Worm (Caenorhabditis elegans) whole organism, young adult: Measurements from ENCODE around the gene twk-8.
A peak's percentile ranks its signal among the peaks of the same experiment; 100 is the strongest.

Source experiments
- B0035.1 ChIP-seq: sonication (generic microtip); optimal IDR thresholded peaks from 2 replicates; lab custom pipeline; 2016; ENCODE audit warnings: missing genetic modification characterization, mild to moderate bottlenecking, missing compliant biosample characterization, missing genotype, missing genetic modification reagents
- F10E7.11 ChIP-seq: sonication (generic microtip); optimal IDR thresholded peaks from 2 replicates; lab custom pipeline; 2017; ENCODE audit warnings: mild to moderate bottlenecking, missing genetic modification characterization, moderate library complexity, missing compliant biosample characterization
- F23B12.7 ChIP-seq: sonication (generic microtip); optimal IDR thresholded peaks from 2 replicates; lab custom pipeline; 2017; ENCODE audit warnings: missing genetic modification characterization, mild to moderate bottlenecking, missing compliant biosample characterization, antibody characterized with exemption, moderate library complexity; ENCODE audit not compliant: insufficient read depth
- F39B2.1 ChIP-seq: fragments of 200-800 bp; sonication (Bioruptor generic); IDR thresholded peaks from 2 replicates; pipeline ENCODE4 v1.3.6; 2022; ENCODE audit warnings: missing genetic modification reagents, missing genetic modification characterization, missing compliant biosample characterization
- F55B11.4 ChIP-seq: sonication (generic microtip); optimal IDR thresholded peaks from 2 replicates; lab custom pipeline; 2016; ENCODE audit warnings: missing compliant biosample characterization, missing genetic modification characterization, borderline replicate concordance; ENCODE audit not compliant: insufficient read depth
- F57A8.1 ChIP-seq: fragments of 200-800 bp; sonication (Bioruptor generic); optimal IDR thresholded peaks from 2 replicates; lab custom pipeline; 2018; ENCODE audit warnings: mild to moderate bottlenecking, missing genetic modification characterization, moderate library complexity, missing compliant biosample characterization
- F57C9.4 ChIP-seq: sonication (generic microtip); optimal IDR thresholded peaks from 2 replicates; lab custom pipeline; 2017; ENCODE audit warnings: mild to moderate bottlenecking, missing genetic modification characterization, missing compliant biosample characterization
- T07F8.4 ChIP-seq: sonication (generic microtip); optimal IDR thresholded peaks from 2 replicates; lab custom pipeline; 2016; ENCODE audit warnings: mild to moderate bottlenecking, missing genetic modification characterization, moderate library complexity, missing compliant biosample characterization
- Y53G8AR.9 ChIP-seq: fragments of 200-800 bp; sonication (Bioruptor generic); conservative IDR thresholded peaks from 2 replicates; pipeline ENCODE4 v1.3.6; 2022; ENCODE audit warnings: missing genetic modification reagents, missing genetic modification characterization, missing compliant biosample characterization
- Y56A3A.18 ChIP-seq: fragments of 200-800 bp; sonication (Bioruptor generic); IDR thresholded peaks from 2 replicates; pipeline ENCODE4 v1.3.6; 2022; ENCODE audit warnings: missing genetic modification reagents, missing genetic modification characterization, missing compliant biosample characterization
- Y79H2A.3 ChIP-seq: fragments of 200-800 bp; sonication (Bioruptor generic); conservative IDR thresholded peaks from 2 replicates; pipeline ENCODE4 v1.3.6; 2022; ENCODE audit warnings: missing genetic modification reagents, missing genetic modification characterization, missing compliant biosample characterization
- Y95B8A.8 ChIP-seq: fragments of 200-800 bp; sonication (Bioruptor generic); IDR thresholded peaks from 2 replicates; pipeline ENCODE4 v1.3.6; 2022; ENCODE audit warnings: missing genetic modification reagents, missing genetic modification characterization, missing compliant biosample characterization
- aptf-2 ChIP-seq: fragments of 200-800 bp; sonication (Bioruptor generic); conservative IDR thresholded peaks from 2 replicates; pipeline ENCODE4 v1.3.6; 2022; ENCODE audit warnings: missing genetic modification reagents, missing genetic modification characterization, missing compliant biosample characterization
- athp-1 ChIP-seq: sonication (generic microtip); optimal IDR thresholded peaks from 2 replicates; lab custom pipeline; 2017; ENCODE audit warnings: mild to moderate bottlenecking, missing genetic modification characterization, missing compliant biosample characterization
- attf-3 ChIP-seq: fragments of 200-800 bp; sonication (Bioruptor generic); conservative IDR thresholded peaks from 2 replicates; pipeline ENCODE4 v1.3.6; 2022; ENCODE audit warnings: missing genetic modification reagents, missing genetic modification characterization, missing compliant biosample characterization
- attf-5 ChIP-seq: fragments of 200-800 bp; sonication (Bioruptor generic); optimal IDR thresholded peaks from 2 replicates; lab custom pipeline; 2018; ENCODE audit warnings: mild to moderate bottlenecking, missing genetic modification characterization, missing compliant biosample characterization
- attf-6 ChIP-seq: fragments of 200-800 bp; sonication (Bioruptor generic); IDR thresholded peaks from 2 replicates; pipeline ENCODE4 v1.3.6; 2022; ENCODE audit warnings: missing genetic modification reagents, missing genetic modification characterization, missing compliant biosample characterization
- bed-2 ChIP-seq: fragments of 200-800 bp; sonication (Bioruptor generic); IDR thresholded peaks from 2 replicates; pipeline ENCODE4 v1.3.6; 2022; ENCODE audit warnings: missing genetic modification reagents, missing genetic modification characterization, missing compliant biosample characterization
- ceh-27 ChIP-seq: fragments of 200-800 bp; sonication (Bioruptor generic); optimal IDR thresholded peaks from 2 replicates; lab custom pipeline; 2018; ENCODE audit warnings: mild to moderate bottlenecking, missing genetic modification characterization, moderate library complexity, missing compliant biosample characterization
- ceh-40 ChIP-seq: fragments of 200-800 bp; sonication (Bioruptor generic); IDR thresholded peaks from 2 replicates; pipeline ENCODE4 v1.3.6; 2022; ENCODE audit warnings: missing genetic modification characterization, missing compliant biosample characterization
- dpl-1 ChIP-seq: fragments of 150-350 bp; optimal IDR thresholded peaks from 2 replicates; lab custom pipeline; 2014; ENCODE audit warnings: missing biosample characterization, missing genetic modification reagents, missing genetic modification characterization
- ekl-4 ChIP-seq: fragments of 200-800 bp; sonication (Bioruptor generic); IDR thresholded peaks from 2 replicates; pipeline ENCODE4 v1.3.6; 2022; ENCODE audit warnings: missing genetic modification reagents, missing genetic modification characterization, missing compliant biosample characterization
- gei-17 ChIP-seq: fragments of 200-800 bp; sonication (Bioruptor generic); optimal IDR thresholded peaks from 2 replicates; lab custom pipeline; 2018; ENCODE audit warnings: mild to moderate bottlenecking, missing genetic modification characterization, missing compliant biosample characterization
- hlh-26 ChIP-seq: fragments of 200-800 bp; sonication (Bioruptor generic); conservative IDR thresholded peaks from 2 replicates; pipeline ENCODE4 v1.3.6; 2022; ENCODE audit warnings: missing genetic modification reagents, missing genetic modification characterization, missing compliant biosample characterization
- hmg-1.2 ChIP-seq: fragments of 200-800 bp; sonication (Bioruptor generic); IDR thresholded peaks from 2 replicates; pipeline ENCODE4 v1.3.6; 2022; ENCODE audit warnings: missing genetic modification reagents, missing genetic modification characterization, missing compliant biosample characterization
- hmg-20 ChIP-seq: fragments of 200-800 bp; sonication (Bioruptor generic); IDR thresholded peaks from 2 replicates; pipeline ENCODE4 v1.3.6; 2022; ENCODE audit warnings: missing genetic modification reagents, missing genetic modification characterization, missing compliant biosample characterization
- hsf-1 ChIP-seq: fragments of 200-800 bp; sonication (Bioruptor generic); IDR thresholded peaks from 2 replicates; pipeline ENCODE4 v1.3.6; 2022; ENCODE audit warnings: missing genetic modification reagents, missing genetic modification characterization, missing compliant biosample characterization
- let-607 ChIP-seq, 2 experiments: fragments of 200-800 bp in 1 of 2; sonication (Bioruptor generic) in 1 of 2; sonication (generic microtip) in 1 of 2; optimal IDR thresholded peaks; 2 replicates each; lab custom pipeline; 2016 to 2018; ENCODE audit warnings: mild to moderate bottlenecking in 2 of 2, missing compliant biosample characterization in 2 of 2, missing genetic modification characterization in 2 of 2, moderate library complexity in 2 of 2, missing genotype in 1 of 2
- lin-26 ChIP-seq: fragments of 200-800 bp; sonication (Bioruptor generic); IDR thresholded peaks from 2 replicates; pipeline ENCODE4 v1.3.6; 2022; ENCODE audit warnings: missing genetic modification reagents, missing genetic modification characterization, missing compliant biosample characterization
- lin-54 ChIP-seq: fragments of 200-800 bp; sonication (Bioruptor generic); optimal IDR thresholded peaks from 2 replicates; lab custom pipeline; 2018; ENCODE audit warnings: mild to moderate bottlenecking, missing genetic modification characterization, missing compliant biosample characterization
- lir-1 ChIP-seq: fragments of 200-800 bp; sonication (Bioruptor generic); conservative IDR thresholded peaks from 2 replicates; pipeline ENCODE4 v1.3.6; 2022; ENCODE audit warnings: missing genetic modification reagents, missing genetic modification characterization, missing compliant biosample characterization
- madf-10 ChIP-seq: sonication (generic microtip); optimal IDR thresholded peaks from 2 replicates; lab custom pipeline; 2016; ENCODE audit warnings: mild to moderate bottlenecking, missing genetic modification characterization, missing compliant biosample characterization
- madf-3 ChIP-seq: fragments of 200-800 bp; sonication (Bioruptor generic); IDR thresholded peaks from 2 replicates; pipeline ENCODE4 v1.3.6; 2022; ENCODE audit warnings: missing genetic modification reagents, missing genetic modification characterization, missing compliant biosample characterization
- madf-6 ChIP-seq: fragments of 200-800 bp; sonication (Bioruptor generic); IDR thresholded peaks from 2 replicates; pipeline ENCODE4 v1.3.6; 2022; ENCODE audit warnings: missing genetic modification reagents, missing genetic modification characterization, missing compliant biosample characterization
- madf-8 ChIP-seq: fragments of 200-800 bp; sonication (Bioruptor generic); conservative IDR thresholded peaks from 2 replicates; pipeline ENCODE4 v1.3.6; 2022; ENCODE audit warnings: missing genetic modification reagents, missing genetic modification characterization, missing compliant biosample characterization
- nhr-179 ChIP-seq: sonication (generic microtip); optimal IDR thresholded peaks from 2 replicates; lab custom pipeline; 2016; ENCODE audit warnings: mild to moderate bottlenecking, missing genetic modification characterization, missing compliant biosample characterization
- nhr-27 ChIP-seq: fragments of 200-800 bp; sonication (Bioruptor generic); optimal IDR thresholded peaks from 2 replicates; lab custom pipeline; 2018; ENCODE audit warnings: mild to moderate bottlenecking, missing genetic modification characterization, moderate library complexity, missing compliant biosample characterization
- pbrm-1 ChIP-seq: fragments of 200-800 bp; sonication (Bioruptor generic); IDR thresholded peaks from 2 replicates; pipeline ENCODE4 v1.3.6; 2022; ENCODE audit warnings: missing genetic modification reagents, missing genetic modification characterization, missing compliant biosample characterization
- rcor-1 ChIP-seq: fragments of 200-800 bp; sonication (Bioruptor generic); IDR thresholded peaks from 2 replicates; pipeline ENCODE4 v1.3.6; 2022; ENCODE audit warnings: missing genetic modification reagents, missing genetic modification characterization, missing compliant biosample characterization
- rec-8 ChIP-seq, 2 experiments: sonication (generic microtip); optimal IDR thresholded peaks; 2 replicates each; lab custom pipeline; 2016; ENCODE audit warnings: mild to moderate bottlenecking in 2 of 2, missing genetic modification characterization in 2 of 2, missing genetic modification reagents in 2 of 2, missing genotype in 2 of 2, missing biosample characterization in 1 of 2, missing compliant biosample characterization in 1 of 2, moderate library complexity in 1 of 2
- repo-1 ChIP-seq: sonication (generic microtip); optimal IDR thresholded peaks from 2 replicates; lab custom pipeline; 2017; ENCODE audit warnings: mild to moderate bottlenecking, missing genetic modification characterization, missing compliant biosample characterization
- sdz-38 ChIP-seq: sonication (generic microtip); optimal IDR thresholded peaks from 2 replicates; lab custom pipeline; 2016; ENCODE audit warnings: missing genotype, missing genetic modification characterization, missing compliant biosample characterization
- snpc-1.1 ChIP-seq: sonication (generic microtip); optimal IDR thresholded peaks from 2 replicates; lab custom pipeline; 2017; ENCODE audit warnings: missing genetic modification characterization, mild to moderate bottlenecking, missing compliant biosample characterization, antibody characterized with exemption, moderate library complexity, missing genotype, missing genetic modification reagents; ENCODE audit not compliant: insufficient read depth
- tbx-9 ChIP-seq: sonication (generic microtip); optimal IDR thresholded peaks from 2 replicates; lab custom pipeline; 2016; ENCODE audit warnings: borderline replicate concordance, missing genetic modification characterization, inconsistent platforms, missing compliant biosample characterization
- unc-62 ChIP-seq: fragments of 150-350 bp; optimal IDR thresholded peaks from 2 replicates; lab custom pipeline; 2014; ENCODE audit warnings: missing biosample characterization, missing genetic modification reagents, missing genetic modification characterization
- ztf-25 ChIP-seq: fragments of 200-800 bp; sonication (Bioruptor generic); IDR thresholded peaks from 2 replicates; pipeline ENCODE4 v1.3.6; 2022; ENCODE audit warnings: missing genetic modification reagents, missing genetic modification characterization, missing compliant biosample characterization
- ztf-26 ChIP-seq: sonication (generic microtip); optimal IDR thresholded peaks from 2 replicates; lab custom pipeline; 2017; ENCODE audit warnings: missing genetic modification characterization, missing compliant biosample characterization
- ztf-28 ChIP-seq: fragments of 200-800 bp; sonication (Bioruptor generic); IDR thresholded peaks from 2 replicates; pipeline ENCODE4 v1.3.6; 2022; ENCODE audit warnings: missing genetic modification reagents, missing genetic modification characterization, missing compliant biosample characterization

The twk-8 gene

DNA sequence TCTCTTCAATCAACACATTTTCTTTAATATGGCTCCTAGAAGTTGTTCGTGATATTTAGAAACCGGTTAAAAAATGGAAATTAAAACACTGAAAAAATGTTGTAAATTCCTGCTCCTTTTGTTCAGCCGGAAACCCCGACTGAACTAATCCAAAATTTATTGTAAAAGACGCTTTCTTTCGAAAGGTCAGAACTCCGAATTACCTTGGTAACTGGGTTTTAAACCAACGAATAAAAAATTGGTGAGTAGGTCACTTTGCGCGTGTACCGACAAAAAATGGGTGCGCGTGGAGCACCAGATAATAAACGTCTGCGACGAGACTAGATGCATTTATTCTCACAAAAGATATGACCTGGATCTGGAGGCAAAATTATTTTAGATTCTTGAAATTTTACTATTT is 48.5 kb downstream of the twk-8 start (continued):
- TF ChIP-seq aptf-2 (GFP tag; lab: Robert Waterston, UW): no peak
- no peak for TF ChIP-seq unc-62 (GFP tag; lab: Kevin White, UChicago)
- no peak for TF ChIP-seq gei-17 (GFP tag; lab: Kevin White, UChicago)
- TF ChIP-seq let-607 (tag; optimal IDR thresholded peaks at IDR 0.05; lab: Kevin White, UChicago): no peak
- peak; percentile 61; the same call in 1 of the 2 replicates for TF ChIP-seq pbrm-1 (GFP tag; lab: Robert Waterston, UW)
- TF ChIP-seq ceh-27 (GFP tag; lab: Kevin White, UChicago): no peak
- TF ChIP-seq Y53G8AR.9 (GFP tag; lab: Robert Waterston, UW): no peak
- no peak for TF ChIP-seq ceh-40 (GFP tag; lab: Robert Waterston, UW)
- no peak; the same call in 1 of the 2 replicates for TF ChIP-seq lin-26 (GFP tag; lab: Robert Waterston, UW)
- TF ChIP-seq athp-1 (tag; lab: Kevin White, UChicago): no peak
- no peak for TF ChIP-seq ztf-25 (GFP tag; lab: Robert Waterston, UW)
- TF ChIP-seq Y95B8A.8 (GFP tag; lab: Robert Waterston, UW): no peak
- no peak for TF ChIP-seq F23B12.7 (tag; lab: Kevin White, UChicago)
- peak; percentile 69 for TF ChIP-seq madf-6 (GFP tag; lab: Robert Waterston, UW)
- TF ChIP-seq attf-6 (GFP tag; lab: Robert Waterston, UW): peak; percentile 94
- TF ChIP-seq nhr-179 (tag; lab: Kevin White, UChicago): no peak
- no peak for TF ChIP-seq B0035.1 (tag; lab: Kevin White, UChicago)
- TF ChIP-seq bed-2 (GFP tag; lab: Robert Waterston, UW): no peak
- TF ChIP-seq ekl-4 (GFP tag; lab: Robert Waterston, UW): no peak
- TF ChIP-seq F57A8.1 (GFP tag; lab: Kevin White, UChicago): no peak
- 0 out of 2 replicates have a peak, but pooled peaks have one; percentile 32 for TF ChIP-seq hmg-20 (GFP tag; lab: Robert Waterston, UW)
- TF ChIP-seq dpl-1 (GFP tag; lab: Kevin White, UChicago): no peak
- TF ChIP-seq madf-10 (tag; lab: Kevin White, UChicago): no peak
- TF ChIP-seq lir-1 (GFP tag; lab: Robert Waterston, UW): no peak
- TF ChIP-seq madf-8 (GFP tag; lab: Robert Waterston, UW): no peak; the same call in 1 of the 2 replicates
- no peak for TF ChIP-seq rec-8 (tag; optimal IDR thresholded peaks at IDR 0.05; lab: Kevin White, UChicago)
- TF ChIP-seq F10E7.11 (tag; lab: Kevin White, UChicago): no peak
- TF ChIP-seq ztf-26 (tag; lab: Kevin White, UChicago): no peak
- TF ChIP-seq sdz-38 (tag; lab: Kevin White, UChicago): no peak
- no peak for TF ChIP-seq repo-1
- peak; percentile 46; the same call in 1 of the 2 replicates for TF ChIP-seq rcor-1 (GFP tag; lab: Robert Waterston, UW)
- TF ChIP-seq attf-5 (GFP tag; lab: Kevin White, UChicago): no peak
- TF ChIP-seq T07F8.4 (tag; lab: Kevin White, UChicago): no peak
- no peak for TF ChIP-seq attf-3 (GFP tag; lab: Robert Waterston, UW)
- no peak for TF ChIP-seq Y79H2A.3 (GFP tag; lab: Robert Waterston, UW)
- TF ChIP-seq F39B2.1: no peak
- TF ChIP-seq tbx-9: no peak
- TF ChIP-seq F55B11.4 (tag; lab: Kevin White, UChicago): no peak
- no peak for TF ChIP-seq Y56A3A.18 (GFP tag; lab: Robert Waterston, UW)
- TF ChIP-seq hsf-1: no peak
- TF ChIP-seq snpc-1.1 (tag; lab: Kevin White, UChicago): peak; percentile 88
- no peak for TF ChIP-seq F57C9.4 (tag; lab: Kevin White, UChicago)
- no peak for TF ChIP-seq madf-3 (GFP tag; lab: Robert Waterston, UW)
- peak; percentile 52; the same call in 1 of the 2 replicates for TF ChIP-seq hmg-1.2 (GFP tag; lab: Robert Waterston, UW)
- TF ChIP-seq hlh-26 (GFP tag; lab: Robert Waterston, UW): no peak
- TF ChIP-seq nhr-27 (tag; lab: Kevin White, UChicago): no peak
- no peak for TF ChIP-seq lin-54
- TF ChIP-seq ztf-28 (GFP tag; lab: Robert Waterston, UW): no peak
